Fruit fly (Drosophila melanogaster): ENCODE results near the gene Fum3.

Fum3 gene

DNA sequence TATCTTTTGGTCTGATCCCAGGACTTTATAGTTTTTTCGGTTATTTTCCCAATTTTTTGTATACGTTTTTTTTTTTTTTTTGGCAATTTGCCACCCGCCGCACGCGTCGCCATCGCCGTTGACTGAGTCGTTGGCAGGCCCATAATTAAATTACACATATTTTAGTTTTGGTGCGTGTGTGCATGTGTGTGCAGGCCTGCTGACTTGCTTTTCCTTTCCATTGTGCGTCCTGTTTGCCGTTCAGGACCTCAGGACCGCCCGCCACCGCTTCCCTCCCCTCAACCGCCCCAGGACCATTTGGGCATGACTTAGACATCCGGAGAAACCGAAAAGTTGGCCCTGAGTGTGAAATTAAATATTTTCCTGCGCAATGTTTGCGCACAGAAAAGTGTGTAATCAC is 44.7 kb downstream of the Fum3 start:
- TF ChIP-seq CG17801 (GFP tag; optimal IDR thresholded peaks at IDR 0.05; ENCODE audit: partially characterized antibody) = no peak

DNA sequence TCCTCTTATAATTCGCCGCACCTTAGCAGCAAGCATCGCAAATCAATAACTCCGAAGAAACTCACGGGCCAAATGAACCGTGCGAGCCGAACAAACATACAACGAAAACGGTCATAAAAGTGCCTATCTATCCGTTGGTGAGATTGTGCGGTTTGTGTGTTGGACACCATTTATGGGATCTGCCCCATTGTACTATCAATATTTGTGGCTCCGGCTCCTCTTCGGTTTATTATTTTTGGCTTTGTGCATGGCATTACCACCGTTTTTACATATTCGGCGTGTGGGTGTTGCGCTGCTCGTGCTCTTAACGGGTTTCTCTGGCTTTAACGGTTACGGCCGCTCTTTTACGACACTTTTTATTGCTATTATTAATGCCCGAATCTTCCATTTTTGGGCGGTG is 46.3 kb downstream of the Fum3 start:
- no peak for TF ChIP-seq CG17801 (GFP tag; optimal IDR thresholded peaks at IDR 0.05; ENCODE audit: partially characterized antibody)

DNA sequence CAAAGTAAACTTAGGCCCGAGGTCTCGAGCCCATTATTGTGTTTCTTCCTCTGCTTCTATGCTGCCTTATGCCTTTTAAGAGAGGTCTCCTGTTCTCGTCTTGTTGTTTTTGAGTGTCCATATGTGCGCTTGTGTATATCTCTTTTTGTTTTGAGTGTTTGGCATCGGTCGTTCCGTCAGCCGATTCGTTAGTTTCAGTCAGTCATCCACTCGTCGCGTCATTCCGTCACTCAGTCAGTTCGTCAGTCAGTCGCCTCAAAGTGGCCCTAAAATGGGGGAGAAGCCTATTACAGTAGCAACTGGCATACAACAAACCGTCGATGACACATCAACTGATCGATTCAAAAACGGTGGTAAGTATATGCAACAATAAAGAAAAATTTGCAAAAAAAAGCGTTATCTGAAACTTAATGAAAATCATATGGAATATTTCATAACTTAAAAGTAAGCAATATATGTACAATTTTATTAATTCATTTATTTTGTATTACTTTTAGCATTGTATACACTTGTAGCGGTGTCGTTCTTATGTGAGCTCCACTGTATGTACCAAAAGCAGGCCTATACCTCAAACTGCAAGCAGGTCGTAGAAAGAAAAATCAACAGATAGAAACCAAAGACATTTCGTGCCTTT is 47.5 kb downstream of the Fum3 start:
- no peak for TF ChIP-seq CG17801 (GFP tag; optimal IDR thresholded peaks at IDR 0.05; ENCODE audit: partially characterized antibody)

DNA sequence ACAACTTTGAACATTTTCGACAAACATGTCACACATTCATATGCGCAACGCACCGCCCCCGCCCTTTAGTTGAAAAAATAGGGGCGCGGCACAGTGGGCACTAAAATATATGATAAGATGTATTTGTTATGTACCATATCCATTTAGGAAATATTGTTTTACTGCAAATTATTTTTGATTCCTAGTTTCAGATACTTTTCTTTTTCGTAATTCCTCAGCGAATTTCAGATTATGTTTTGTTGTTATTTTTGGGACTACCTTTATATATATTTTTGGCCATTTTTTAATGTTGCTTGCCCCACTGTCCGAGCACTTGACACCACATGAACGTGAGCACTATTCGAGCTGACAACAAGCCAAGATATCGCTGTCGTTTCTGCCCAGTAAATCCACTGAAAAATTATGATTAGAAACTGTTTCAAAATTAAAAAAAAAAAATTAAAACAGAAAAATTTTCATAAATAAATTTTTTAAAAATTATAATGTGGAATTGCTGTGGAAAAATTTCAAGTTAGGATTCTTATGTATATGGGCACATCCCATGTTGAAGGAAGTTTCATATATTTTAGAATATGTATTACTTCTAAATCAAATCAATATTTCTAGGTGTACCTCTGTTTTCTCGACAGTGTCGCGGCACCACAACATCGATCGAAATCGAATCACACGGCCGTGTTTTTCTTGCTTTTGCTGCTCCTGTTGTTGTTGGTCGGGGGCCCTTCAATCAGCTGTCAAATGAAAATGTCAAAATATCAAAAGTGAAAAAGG is 48.2 kb downstream of the Fum3 start:
- TF ChIP-seq CG17801 (GFP tag; optimal IDR thresholded peaks at IDR 0.05; ENCODE audit: partially characterized antibody) = no peak

DNA sequence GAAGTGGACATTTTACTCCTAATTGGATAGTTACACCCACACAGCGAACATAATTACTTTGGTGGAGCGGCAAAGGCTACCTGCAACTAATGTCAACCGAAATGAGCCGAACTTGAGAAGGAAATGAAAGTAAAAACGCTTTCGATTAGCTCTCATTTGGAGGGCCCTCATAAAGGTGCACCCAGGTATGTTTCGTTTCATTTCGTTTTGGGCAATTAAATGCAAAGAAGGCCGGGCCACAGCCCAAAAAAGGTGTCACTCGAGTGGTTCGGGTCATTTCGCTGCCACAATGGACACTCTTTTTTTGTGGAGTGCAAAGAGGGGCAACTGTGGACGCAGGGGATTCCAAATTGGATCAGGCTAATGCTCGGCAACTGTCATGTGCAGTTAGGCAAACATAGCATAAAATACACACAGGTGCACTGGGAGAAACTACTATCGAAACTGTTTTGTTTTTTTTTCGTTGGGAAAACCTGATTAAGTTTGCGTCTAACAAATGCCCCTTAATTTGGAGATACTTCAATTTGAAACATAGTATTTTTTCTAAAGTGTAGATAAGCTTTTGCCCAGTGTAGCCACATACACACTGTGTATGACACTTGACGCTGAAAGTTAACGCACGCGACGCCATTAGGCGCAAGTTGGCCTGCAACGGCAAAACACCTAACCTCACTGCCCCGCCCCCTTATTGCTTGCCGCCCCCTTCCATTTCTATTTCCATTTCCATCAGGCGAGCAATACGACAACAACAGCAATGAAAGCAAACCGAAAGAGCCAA is 49.0 kb downstream of the Fum3 start:
- TF ChIP-seq CG17801 (GFP tag; optimal IDR thresholded peaks at IDR 0.05; ENCODE audit: partially characterized antibody) = no peak

DNA sequence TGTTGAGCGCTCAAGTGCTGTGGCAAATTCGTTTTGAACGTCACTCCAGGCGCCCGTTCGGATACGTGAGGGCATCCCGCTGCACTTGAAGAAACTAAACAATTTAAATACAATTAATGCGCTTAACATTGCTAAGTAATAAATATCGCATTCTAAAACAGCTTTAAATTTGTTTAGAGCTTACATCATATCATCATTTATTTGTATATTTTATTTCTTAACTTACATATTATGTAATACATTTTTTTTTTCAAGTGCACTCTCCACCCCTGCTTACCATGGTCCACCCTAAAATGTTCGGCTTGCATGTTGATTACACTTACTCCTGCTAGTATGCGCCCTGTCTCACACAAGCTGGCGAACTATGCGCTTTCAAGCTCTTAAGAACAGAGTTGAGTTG is 50.3 kb downstream of the Fum3 start:
- no peak for TF ChIP-seq CG17801 (GFP tag; optimal IDR thresholded peaks at IDR 0.05; ENCODE audit: partially characterized antibody)

DNA sequence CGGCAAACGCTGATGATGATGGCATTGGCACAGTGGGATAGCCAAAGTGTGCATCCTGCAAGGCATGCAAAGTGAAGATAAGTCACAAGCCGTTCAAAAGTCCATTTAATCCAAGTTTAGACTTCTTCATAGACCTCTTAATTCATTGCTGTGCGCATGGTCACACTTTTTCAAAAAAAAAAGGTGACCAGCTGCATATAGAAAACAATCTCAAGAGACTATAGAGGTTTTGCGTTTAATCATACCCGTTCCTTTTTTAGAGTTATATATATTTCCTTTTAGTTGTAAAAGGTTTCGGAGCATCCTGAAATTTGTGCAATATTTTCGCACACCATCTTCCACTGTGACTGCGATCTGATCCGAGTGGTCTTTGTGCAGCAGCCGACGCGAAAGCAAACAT is 51.2 kb downstream of the Fum3 start:
- no peak for TF ChIP-seq CG17801 (GFP tag; optimal IDR thresholded peaks at IDR 0.05; ENCODE audit: partially characterized antibody)

DNA sequence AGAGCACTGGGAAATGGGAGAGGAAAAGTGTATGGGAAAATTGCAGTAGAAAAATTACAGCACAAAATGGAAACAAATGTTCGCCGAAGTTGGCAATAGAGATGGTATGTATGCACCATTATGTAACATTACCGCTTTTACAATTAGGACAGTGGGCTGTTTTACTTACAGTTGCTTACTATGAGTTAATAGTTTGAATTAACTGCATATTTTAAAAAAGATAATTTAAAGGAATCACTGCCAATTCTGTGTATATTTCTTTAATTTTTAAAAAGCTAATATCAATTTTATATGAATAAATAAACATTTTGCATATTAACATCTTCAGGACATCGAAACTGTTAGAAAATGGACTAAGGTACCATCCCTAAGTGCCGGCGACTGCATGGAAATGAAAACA is 52.0 kb downstream of the Fum3 start:
- TF ChIP-seq CG17801 (GFP tag; optimal IDR thresholded peaks at IDR 0.05; ENCODE audit: partially characterized antibody) = no peak
